Fruit fly (Drosophila melanogaster) whole organism, embryonic: ENCODE data around the gene CG15641.

Experiments used
- Abd-B ChIP-seq: fragments of 200-800 bp; sonication (Bioruptor generic); optimal IDR thresholded peaks from 2 replicates; lab custom pipeline; 2018; ENCODE audit warnings: missing biosample characterization, mild to moderate bottlenecking, missing genetic modification characterization, moderate library complexity
- Awh ChIP-seq: fragments of 200-800 bp; sonication (Bioruptor generic); IDR thresholded peaks from 2 replicates; pipeline ENCODE4, ENCODE4 v1.3.6; 2022; ENCODE audit warnings: missing biosample characterization, missing genetic modification characterization
- CG10979 ChIP-seq: fragments of 200-800 bp; sonication (Bioruptor generic); optimal IDR thresholded peaks from 2 replicates; lab custom pipeline; 2018; ENCODE audit warnings: missing biosample characterization, mild to moderate bottlenecking, missing genetic modification characterization, moderate library complexity
- CG11723 ChIP-seq: fragments of 200-800 bp; sonication (Bioruptor generic); optimal IDR thresholded peaks from 2 replicates; lab custom pipeline; 2017; ENCODE audit warnings: missing biosample characterization, mild to moderate bottlenecking, missing genetic modification characterization
- CG12236 ChIP-seq: fragments of 200-800 bp; sonication (Bioruptor generic); optimal IDR thresholded peaks from 2 replicates; lab custom pipeline; 2016; ENCODE audit warnings: missing biosample characterization, missing genetic modification characterization
- CG12659 ChIP-seq: fragments of 200-800 bp; sonication (Bioruptor generic); optimal IDR thresholded peaks from 3 replicates; lab custom pipeline; 2017; ENCODE audit warnings: mild to moderate bottlenecking, missing biosample characterization, missing genetic modification reagents, missing genetic modification characterization
- CG13775 ChIP-seq: fragments of 200-800 bp; sonication (Bioruptor generic); optimal IDR thresholded peaks from 3 replicates; lab custom pipeline; 2017; ENCODE audit warnings: missing biosample characterization, mild to moderate bottlenecking, missing genetic modification characterization
- CG13894 ChIP-seq: fragments of 200-800 bp; sonication (Bioruptor generic); optimal IDR thresholded peaks from 3 replicates; lab custom pipeline; 2018; ENCODE audit warnings: missing biosample characterization, mild to moderate bottlenecking, missing genetic modification characterization, moderate library complexity
- CG15696 ChIP-seq: fragments of 200-800 bp; sonication (Bioruptor generic); optimal IDR thresholded peaks from 2 replicates; lab custom pipeline; 2019; ENCODE audit warnings: missing biosample characterization, mild to moderate bottlenecking, missing genetic modification characterization, moderate library complexity
- CG17328 ChIP-seq: fragments of 200-800 bp; sonication (Bioruptor generic); IDR thresholded peaks from 2 replicates; pipeline ENCODE4 v1.3.6; 2022; ENCODE audit warnings: missing biosample characterization, missing genetic modification characterization
- CG17612 ChIP-seq: fragments of 200-800 bp; sonication (Bioruptor generic); IDR thresholded peaks from 2 replicates; pipeline ENCODE4 v1.3.6; 2022; ENCODE audit warnings: missing biosample characterization, missing genetic modification characterization
- CG3281 ChIP-seq: fragments of 200-800 bp; sonication (Bioruptor generic); optimal IDR thresholded peaks from 3 replicates; lab custom pipeline; 2017; ENCODE audit warnings: missing biosample characterization, mild to moderate bottlenecking, missing genetic modification characterization
- CG33557 ChIP-seq: fragments of 200-800 bp; sonication (Bioruptor generic); optimal IDR thresholded peaks from 2 replicates; lab custom pipeline; 2019; ENCODE audit warnings: missing biosample characterization, mild to moderate bottlenecking, missing genetic modification characterization, moderate library complexity
- CG4424 ChIP-seq: fragments of 200-800 bp; sonication (Bioruptor generic); optimal IDR thresholded peaks from 3 replicates; lab custom pipeline; 2016; ENCODE audit warnings: missing biosample characterization, missing genetic modification characterization
- CG6654 ChIP-seq: fragments of 200-800 bp; sonication (Bioruptor generic); optimal IDR thresholded peaks from 2 replicates; lab custom pipeline; 2017; ENCODE audit warnings: missing biosample characterization, mild to moderate bottlenecking, missing genetic modification characterization
- CG6791 ChIP-seq: fragments of 200-800 bp; sonication (Bioruptor generic); IDR thresholded peaks from 3 replicates; pipeline ENCODE4 v1.3.6; 2022; ENCODE audit warnings: missing biosample characterization, missing genetic modification characterization; ENCODE audit not compliant: partially characterized antibody
- CG7372 ChIP-seq: fragments of 200-800 bp; sonication (Bioruptor generic); IDR thresholded peaks from 2 replicates; pipeline ENCODE4 v1.3.6; 2022; ENCODE audit warnings: missing biosample characterization, missing genetic modification characterization
- CG9797 ChIP-seq: fragments of 200-800 bp; sonication (Bioruptor generic); optimal IDR thresholded peaks from 3 replicates; lab custom pipeline; 2018; ENCODE audit warnings: missing biosample characterization, mild to moderate bottlenecking, missing genetic modification characterization
- CG9817 ChIP-seq: fragments of 200-800 bp; sonication (Bioruptor generic); optimal IDR thresholded peaks from 2 replicates; lab custom pipeline; 2018; ENCODE audit warnings: missing biosample characterization, mild to moderate bottlenecking, missing genetic modification characterization, moderate library complexity
- Hr39 ChIP-seq: fragments of >200 bp; optimal IDR thresholded peaks from 2 replicates; lab custom pipeline; 2017
- Jarid2 ChIP-seq: fragments of 200-800 bp; sonication (Bioruptor generic); optimal IDR thresholded peaks from 3 replicates; lab custom pipeline; 2017; ENCODE audit warnings: mild to moderate bottlenecking, missing biosample characterization, missing genetic modification reagents, missing genetic modification characterization
- MESR4 ChIP-seq: fragments of 200-800 bp; sonication (Bioruptor generic); optimal IDR thresholded peaks from 2 replicates; lab custom pipeline; 2018; ENCODE audit warnings: missing biosample characterization, mild to moderate bottlenecking, missing genetic modification characterization, moderate library complexity
- Med ChIP-seq: fragments of 200-800 bp; sonication (Bioruptor generic); peaks from one replicate; lab custom pipeline; 2016; ENCODE audit warnings: missing biosample characterization, missing genetic modification characterization, mild to moderate bottlenecking, inconsistent platforms, moderate library complexity
- Mrtf ChIP-seq: fragments of 200-800 bp; sonication (Bioruptor generic); IDR thresholded peaks from 3 replicates; pipeline ENCODE4 v1.3.6; 2022; ENCODE audit warnings: missing biosample characterization, missing genetic modification characterization
- NK7.1 ChIP-seq: fragments of 200-800 bp; sonication (Bioruptor generic); optimal IDR thresholded peaks from 3 replicates; lab custom pipeline; 2016; ENCODE audit warnings: missing biosample characterization, missing genetic modification characterization
- Ptx1 ChIP-seq: fragments of 200-800 bp; sonication (Bioruptor generic); IDR thresholded peaks from 2 replicates; pipeline ENCODE4 v1.3.6; 2022; ENCODE audit warnings: missing biosample characterization, missing genetic modification characterization
- Side ChIP-seq: fragments of 200-800 bp; sonication (Bioruptor generic); optimal IDR thresholded peaks from 2 replicates; lab custom pipeline; 2016; ENCODE audit warnings: missing biosample characterization, missing genetic modification characterization
- Trl ChIP-seq, 3 experiments: fragments of >200 bp in 2 of 3; fragments of 200-800 bp in 1 of 3; sonication (Bioruptor generic) in 1 of 3; optimal IDR thresholded peaks; 2 replicates in 1 of 3; 3 replicates in 2 of 3; lab custom pipeline; 2016 to 2017; ENCODE audit warnings: missing biosample characterization in 1 of 3, missing genetic modification characterization in 1 of 3
- Vsx1 ChIP-seq: fragments of 200-800 bp; sonication (Bioruptor generic); optimal IDR thresholded peaks from 2 replicates; lab custom pipeline; 2017; ENCODE audit warnings: missing biosample characterization, mild to moderate bottlenecking, missing genetic modification characterization, missing genetic modification reagents
- amos ChIP-seq: fragments of 200-800 bp; sonication (Bioruptor generic); IDR thresholded peaks from 2 replicates; pipeline ENCODE4 v1.3.6; 2022; ENCODE audit warnings: missing biosample characterization, missing genetic modification characterization; ENCODE audit not compliant: partially characterized antibody
- btn ChIP-seq: fragments of 200-800 bp; sonication (Bioruptor generic); optimal IDR thresholded peaks from 2 replicates; lab custom pipeline; 2016; ENCODE audit warnings: missing biosample characterization, missing genetic modification characterization
- crol ChIP-seq: fragments of 200-800 bp; sonication (Bioruptor generic); IDR thresholded peaks from 2 replicates; pipeline ENCODE4 v1.3.6; 2022; ENCODE audit warnings: missing biosample characterization, missing genetic modification characterization
- dan ChIP-seq: fragments of 200-800 bp; sonication (Bioruptor generic); IDR thresholded peaks from 2 replicates; pipeline ENCODE4 v1.3.6; 2022; ENCODE audit warnings: missing biosample characterization, missing genetic modification characterization
- disco-r ChIP-seq: fragments of 200-800 bp; sonication (Bioruptor generic); optimal IDR thresholded peaks from 2 replicates; lab custom pipeline; 2016; ENCODE audit warnings: missing biosample characterization, missing genetic modification characterization
- en ChIP-seq: fragments of 200-800 bp; sonication (Bioruptor generic); optimal IDR thresholded peaks from 2 replicates; lab custom pipeline; 2016; ENCODE audit warnings: missing biosample characterization, missing genetic modification characterization
- her ChIP-seq: fragments of 200-800 bp; sonication (Bioruptor generic); optimal IDR thresholded peaks from 2 replicates; lab custom pipeline; 2016; ENCODE audit warnings: missing biosample characterization, missing genetic modification characterization
- hkb ChIP-seq, 2 experiments: fragments of 200-800 bp in 1 of 2; fragments of >200 bp in 1 of 2; sonication (Bioruptor generic) in 1 of 2; IDR thresholded peaks in 1 of 2; optimal IDR thresholded peaks in 1 of 2; 2 replicates each; pipeline versions ENCODE4 v1.3.6 to Lab custom; 2017 to 2022; ENCODE audit warnings: missing biosample characterization in 1 of 2, missing genetic modification characterization in 1 of 2
- jing ChIP-seq: fragments of 200-800 bp; sonication (Bioruptor generic); optimal IDR thresholded peaks from 2 replicates; lab custom pipeline; 2018; ENCODE audit warnings: missing biosample characterization, mild to moderate bottlenecking, missing genetic modification characterization
- kay ChIP-seq: fragments of 200-800 bp; sonication (Bioruptor generic); optimal IDR thresholded peaks from 2 replicates; lab custom pipeline; 2016; ENCODE audit warnings: missing biosample characterization, missing genetic modification characterization
- ken ChIP-seq: fragments of 200-800 bp; sonication (Bioruptor generic); IDR thresholded peaks from 3 replicates; pipeline ENCODE4 v1.3.6; 2022; ENCODE audit warnings: missing biosample characterization, missing genetic modification characterization
- knrl ChIP-seq: fragments of 200-800 bp; sonication (Bioruptor generic); IDR thresholded peaks from 3 replicates; pipeline ENCODE4 v1.3.6; 2022; ENCODE audit warnings: missing biosample characterization, missing genetic modification characterization; ENCODE audit not compliant: partially characterized antibody
- luna ChIP-seq: fragments of 200-800 bp; sonication (Bioruptor generic); optimal IDR thresholded peaks from 2 replicates; lab custom pipeline; 2016; ENCODE audit warnings: missing biosample characterization, missing genetic modification characterization
- odd ChIP-seq: fragments of 200-800 bp; sonication (Bioruptor generic); optimal IDR thresholded peaks from 2 replicates; lab custom pipeline; 2017; ENCODE audit warnings: missing biosample characterization, mild to moderate bottlenecking, missing genetic modification characterization
- pb ChIP-seq: fragments of 200-800 bp; sonication (Bioruptor generic); optimal IDR thresholded peaks from 3 replicates; lab custom pipeline; 2016; ENCODE audit warnings: missing biosample characterization, missing genetic modification characterization
- pum ChIP-seq: fragments of 200-800 bp; sonication (Bioruptor generic); optimal IDR thresholded peaks from 2 replicates; lab custom pipeline; 2016; ENCODE audit warnings: missing biosample characterization, missing genetic modification characterization
- sim ChIP-seq: fragments of 200-800 bp; sonication (Bioruptor generic); IDR thresholded peaks from 2 replicates; pipeline ENCODE4 v1.3.6; 2022; ENCODE audit warnings: missing biosample characterization, missing genetic modification characterization
- sqz ChIP-seq: fragments of 200-800 bp; sonication (Bioruptor generic); optimal IDR thresholded peaks from 3 replicates; lab custom pipeline; 2018; ENCODE audit warnings: missing biosample characterization, mild to moderate bottlenecking, missing genetic modification characterization
- trem ChIP-seq: fragments of 200-800 bp; optimal IDR thresholded peaks from 3 replicates; lab custom pipeline; 2019; ENCODE audit warnings: missing biosample characterization, mild to moderate bottlenecking, missing genetic modification characterization, moderate library complexity
- unpg ChIP-seq: fragments of 200-800 bp; sonication (Bioruptor generic); optimal IDR thresholded peaks from 3 replicates; lab custom pipeline; 2018; ENCODE audit warnings: missing biosample characterization, mild to moderate bottlenecking, missing genetic modification characterization, moderate library complexity
- vfl ChIP-seq: fragments of 200-800 bp; sonication (Bioruptor generic); optimal IDR thresholded peaks from 2 replicates; lab custom pipeline; 2016; ENCODE audit warnings: missing biosample characterization, missing genetic modification characterization
- vvl ChIP-seq: fragments of 200-800 bp; sonication (Bioruptor generic); IDR thresholded peaks from 2 replicates; pipeline ENCODE4 v1.3.6; 2022; ENCODE audit warnings: missing biosample characterization, missing genetic modification characterization

CG15641 gene

DNA sequence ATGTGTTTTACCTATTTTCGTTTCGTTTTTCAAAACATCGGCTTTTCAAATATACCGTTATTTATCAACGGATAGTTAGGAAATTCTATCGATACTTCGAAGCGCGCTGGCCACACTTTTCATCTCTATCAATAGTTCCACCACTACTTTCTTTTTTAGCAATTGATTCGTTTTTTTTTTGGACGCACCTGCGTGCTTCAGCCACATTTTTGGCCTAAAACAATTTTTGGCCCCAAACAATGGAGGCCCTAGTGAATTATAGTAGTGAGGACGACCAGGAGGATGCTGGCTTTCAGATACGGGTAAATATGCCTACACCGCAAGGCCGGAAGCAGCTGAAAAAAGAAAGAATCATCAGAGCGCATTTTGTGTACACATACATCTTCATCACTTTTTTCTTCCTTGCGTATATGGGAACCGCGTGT is 14.6 kb downstream of the CG15641 start, which contains the start of gene CG6340 (continued):
- no peak for TF ChIP-seq CG9817 (tag; lab: Kevin White, UChicago)
- no peak for TF ChIP-seq en (GFP tag; lab: Kevin White, UChicago)
- no peak for TF ChIP-seq Trl (optimal IDR thresholded peaks at IDR 0.05; lab: Kevin White, UChicago)
- TF ChIP-seq Trl (GFP tag; optimal IDR thresholded peaks at IDR 0.05; lab: Kevin White, UChicago): no peak
- TF ChIP-seq Side (GFP tag; lab: Kevin White, UChicago): no peak
- TF ChIP-seq CG13775 (GFP tag; lab: Kevin White, UChicago): no peak
- TF ChIP-seq knrl (GFP tag; lab: Robert Waterston, UW): peak; percentile 78
- peak; percentile 84 for TF ChIP-seq CG6791
- peak; percentile 60 for TF ChIP-seq CG9797 (GFP tag; lab: Kevin White, UChicago)
- TF ChIP-seq vfl: no peak
- no peak for TF ChIP-seq CG10979
- peak; percentile 50 for TF ChIP-seq Med (GFP tag; lab: Kevin White, UChicago)
- no peak for TF ChIP-seq CG6654 (GFP tag; lab: Kevin White, UChicago)
- TF ChIP-seq Hr39 (lab: Kevin White, UChicago): no peak
- no peak for TF ChIP-seq CG4424
- peak; percentile 52 for TF ChIP-seq CG12659 (GFP tag; lab: Kevin White, UChicago)
- TF ChIP-seq vvl: no peak
- TF ChIP-seq ken: no peak
- no peak for TF ChIP-seq hkb (optimal IDR thresholded peaks at IDR 0.05; lab: Kevin White, UChicago)
- TF ChIP-seq hkb (GFP tag; IDR thresholded peaks at IDR 0.05; lab: Robert Waterston, UW): no peak
- no peak for TF ChIP-seq Abd-B (GFP tag; lab: Kevin White, UChicago)
- TF ChIP-seq CG17328 (GFP tag; lab: Robert Waterston, UW): no peak
- no peak for TF ChIP-seq sim (GFP tag; lab: Robert Waterston, UW)
- TF ChIP-seq disco-r (GFP tag; lab: Kevin White, UChicago): no peak
- TF ChIP-seq CG7372 (GFP tag; lab: Robert Waterston, UW): no peak
- TF ChIP-seq jing (GFP tag; lab: Kevin White, UChicago): no peak
- no peak for TF ChIP-seq Mrtf (GFP tag; lab: Robert Waterston, UW)
- TF ChIP-seq kay: no peak
- no peak for TF ChIP-seq trem (tag; lab: Kevin White, UChicago)
- TF ChIP-seq Ptx1 (GFP tag; lab: Robert Waterston, UW): no peak
- TF ChIP-seq amos (GFP tag; lab: Robert Waterston, UW): peak; percentile 85
- no peak for TF ChIP-seq pum
- TF ChIP-seq pb (GFP tag; lab: Kevin White, UChicago): no peak
- no peak for TF ChIP-seq Vsx1 (GFP tag; lab: Kevin White, UChicago)
- TF ChIP-seq NK7.1 (GFP tag; lab: Kevin White, UChicago): no peak
- TF ChIP-seq CG33557: no peak
- no peak for TF ChIP-seq CG13894 (tag; lab: Kevin White, UChicago)
- no peak for TF ChIP-seq odd
- TF ChIP-seq sqz: peak; percentile 82
- TF ChIP-seq CG11723 (GFP tag; lab: Kevin White, UChicago): no peak
- TF ChIP-seq CG3281: no peak
- TF ChIP-seq crol (GFP tag; lab: Robert Waterston, UW): no peak
- no peak for TF ChIP-seq btn
- TF ChIP-seq CG17612 (GFP tag; lab: Robert Waterston, UW): no peak
- no peak for TF ChIP-seq CG12236 (GFP tag; lab: Kevin White, UChicago)
- TF ChIP-seq her (GFP tag; lab: Kevin White, UChicago): no peak
- no peak for TF ChIP-seq CG15696
- TF ChIP-seq luna (GFP tag; lab: Kevin White, UChicago): no peak
- no peak for TF ChIP-seq dan
- peak; percentile 80 for TF ChIP-seq MESR4
- TF ChIP-seq Awh (GFP tag; lab: Robert Waterston, UW): no peak
- TF ChIP-seq unpg (GFP tag; lab: Kevin White, UChicago): no peak
- no peak for TF ChIP-seq Jarid2 (GFP tag; lab: Kevin White, UChicago)
